Fruit fly (Drosophila melanogaster) whole organism, embryonic: ENCODE measurements around the gene gcm.

Experiments used
- CG12155 ChIP-seq: fragments of 200-800 bp; sonication (Bioruptor generic); optimal IDR thresholded peaks from 3 replicates; lab custom pipeline; 2016; ENCODE audit warnings: missing biosample characterization, missing genetic modification characterization
- CG14710 ChIP-seq: fragments of 200-800 bp; sonication (Bioruptor generic); optimal IDR thresholded peaks from 3 replicates; lab custom pipeline; 2019; ENCODE audit warnings: missing biosample characterization, mild to moderate bottlenecking, missing genetic modification characterization, moderate library complexity
- CG15269 ChIP-seq: fragments of 200-800 bp; sonication (Bioruptor generic); optimal IDR thresholded peaks from 2 replicates; lab custom pipeline; 2018; ENCODE audit warnings: missing biosample characterization, mild to moderate bottlenecking, missing genetic modification characterization, moderate library complexity
- CG15696 ChIP-seq: fragments of 200-800 bp; sonication (Bioruptor generic); optimal IDR thresholded peaks from 2 replicates; lab custom pipeline; 2019; ENCODE audit warnings: missing biosample characterization, mild to moderate bottlenecking, missing genetic modification characterization, moderate library complexity
- CG16779 ChIP-seq: fragments of 200-800 bp; sonication (Bioruptor generic); IDR thresholded peaks from 2 replicates; pipeline ENCODE4 v1.3.6; 2022; ENCODE audit warnings: missing biosample characterization, missing genetic modification characterization
- CG17361 ChIP-seq: fragments of 200-800 bp; sonication (Bioruptor generic); IDR thresholded peaks from 3 replicates; pipeline ENCODE4 v1.3.6; 2022; ENCODE audit warnings: missing biosample characterization, missing genetic modification characterization
- CG17612 ChIP-seq: fragments of 200-800 bp; sonication (Bioruptor generic); IDR thresholded peaks from 2 replicates; pipeline ENCODE4 v1.3.6; 2022; ENCODE audit warnings: missing biosample characterization, missing genetic modification characterization
- CG17802 ChIP-seq: fragments of 200-800 bp; sonication (Bioruptor generic); optimal IDR thresholded peaks from 2 replicates; lab custom pipeline; 2018; ENCODE audit warnings: missing biosample characterization, mild to moderate bottlenecking, missing genetic modification characterization, moderate library complexity
- CG17829 ChIP-seq: fragments of 200-800 bp; optimal IDR thresholded peaks from 2 replicates; lab custom pipeline; 2019; ENCODE audit warnings: missing biosample characterization, mild to moderate bottlenecking, missing genetic modification characterization, moderate library complexity
- CG2120 ChIP-seq: fragments of 200-800 bp; sonication (Bioruptor generic); optimal IDR thresholded peaks from 3 replicates; lab custom pipeline; 2016; ENCODE audit warnings: missing biosample characterization, missing genetic modification characterization
- CG2889 ChIP-seq: fragments of 200-800 bp; sonication (Bioruptor generic); IDR thresholded peaks from 3 replicates; pipeline ENCODE4 v1.3.6; 2022; ENCODE audit warnings: missing biosample characterization, missing genetic modification characterization
- CG4404 ChIP-seq: fragments of 200-800 bp; sonication (Bioruptor generic); IDR thresholded peaks from 2 replicates; pipeline ENCODE4 v1.3.6; 2022; ENCODE audit warnings: missing biosample characterization, missing genetic modification characterization
- CG4707 ChIP-seq: fragments of 200-800 bp; sonication (Bioruptor generic); optimal IDR thresholded peaks from 2 replicates; lab custom pipeline; 2018; ENCODE audit warnings: missing biosample characterization, mild to moderate bottlenecking, missing genetic modification characterization, moderate library complexity
- CG5245 ChIP-seq: fragments of 200-800 bp; sonication (Bioruptor generic); optimal IDR thresholded peaks from 3 replicates; lab custom pipeline; 2016; ENCODE audit warnings: missing biosample characterization, missing genetic modification characterization
- CG6654 ChIP-seq: fragments of 200-800 bp; sonication (Bioruptor generic); optimal IDR thresholded peaks from 2 replicates; lab custom pipeline; 2017; ENCODE audit warnings: missing biosample characterization, mild to moderate bottlenecking, missing genetic modification characterization
- CG7987 ChIP-seq: fragments of 200-800 bp; sonication (Bioruptor generic); optimal IDR thresholded peaks from 2 replicates; lab custom pipeline; 2018; ENCODE audit warnings: missing biosample characterization, mild to moderate bottlenecking, missing genetic modification characterization, moderate library complexity
- CG8359 ChIP-seq: fragments of 200-800 bp; sonication (Bioruptor generic); optimal IDR thresholded peaks from 2 replicates; lab custom pipeline; 2017; ENCODE audit warnings: missing biosample characterization, mild to moderate bottlenecking, missing genetic modification characterization, borderline replicate concordance
- CG8944 ChIP-seq: fragments of 200-800 bp; sonication (Bioruptor generic); optimal IDR thresholded peaks from 3 replicates; lab custom pipeline; 2016; ENCODE audit warnings: missing biosample characterization, missing genetic modification characterization
- CHES-1-like ChIP-seq: fragments of 200-800 bp; sonication (Bioruptor generic); optimal IDR thresholded peaks from 2 replicates; lab custom pipeline; 2016; ENCODE audit warnings: missing biosample characterization, missing genetic modification characterization
- Camta ChIP-seq: fragments of 200-800 bp; sonication (Bioruptor generic); optimal IDR thresholded peaks from 2 replicates; lab custom pipeline; 2016; ENCODE audit warnings: missing biosample characterization, missing genetic modification characterization
- CoRest ChIP-seq: fragments of 200-800 bp; sonication (Bioruptor generic); optimal IDR thresholded peaks from 3 replicates; lab custom pipeline; 2018; ENCODE audit warnings: missing biosample characterization, mild to moderate bottlenecking, missing genetic modification characterization, moderate library complexity
- D19B ChIP-seq: fragments of 200-800 bp; sonication (Bioruptor generic); optimal IDR thresholded peaks from 2 replicates; lab custom pipeline; 2017; ENCODE audit warnings: missing biosample characterization, mild to moderate bottlenecking, missing genetic modification characterization
- Dbx ChIP-seq: fragments of 200-800 bp; sonication (Bioruptor generic); IDR thresholded peaks from 3 replicates; pipeline ENCODE4 v1.3.6; 2022; ENCODE audit warnings: missing biosample characterization, missing genetic modification characterization
- Dll ChIP-seq: fragments of 200-800 bp; sonication (Bioruptor generic); IDR thresholded peaks from 4 replicates; pipeline ENCODE4 v1.3.6; 2022; ENCODE audit warnings: missing biosample characterization, missing genetic modification characterization; ENCODE audit not compliant: partially characterized antibody
- Dref ChIP-seq: fragments of 200-800 bp; sonication (Bioruptor generic); IDR thresholded peaks from 2 replicates; pipeline ENCODE4 v1.3.6; 2022; ENCODE audit warnings: missing biosample characterization, missing genetic modification characterization
- Ets65A ChIP-seq: fragments of 200-800 bp; sonication (Bioruptor generic); peaks from one replicate; lab custom pipeline; 2016; ENCODE audit warnings: missing biosample characterization, missing genetic modification characterization
- H2.0 ChIP-seq: fragments of 200-800 bp; sonication (Bioruptor generic); IDR thresholded peaks from 2 replicates; pipeline ENCODE4 v1.3.6; 2022; ENCODE audit warnings: missing biosample characterization, missing genetic modification characterization
- HLH3B ChIP-seq: fragments of 200-800 bp; sonication (Bioruptor generic); IDR thresholded peaks from 2 replicates; pipeline ENCODE4 v1.3.6; 2022; ENCODE audit warnings: missing biosample characterization, missing genetic modification characterization
- HmgD ChIP-seq: fragments of 200-800 bp; sonication (Bioruptor generic); optimal IDR thresholded peaks from 3 replicates; lab custom pipeline; 2016; ENCODE audit warnings: missing biosample characterization, missing genetic modification characterization
- Hmr ChIP-seq: fragments of 200-800 bp; sonication (Bioruptor generic); optimal IDR thresholded peaks from 3 replicates; lab custom pipeline; 2017; ENCODE audit warnings: mild to moderate bottlenecking, missing biosample characterization, missing genetic modification reagents, missing genetic modification characterization
- Hr3 ChIP-seq: fragments of 200-800 bp; sonication (Bioruptor generic); optimal IDR thresholded peaks from 3 replicates; lab custom pipeline; 2016; ENCODE audit warnings: missing biosample characterization, missing genetic modification characterization
- MESR4 ChIP-seq: fragments of 200-800 bp; sonication (Bioruptor generic); optimal IDR thresholded peaks from 2 replicates; lab custom pipeline; 2018; ENCODE audit warnings: missing biosample characterization, mild to moderate bottlenecking, missing genetic modification characterization, moderate library complexity
- abd-A ChIP-seq: fragments of 200-800 bp; sonication (Bioruptor generic); optimal IDR thresholded peaks from 3 replicates; lab custom pipeline; 2019; ENCODE audit warnings: missing biosample characterization, mild to moderate bottlenecking, missing genetic modification characterization, moderate library complexity
- amos ChIP-seq: fragments of 200-800 bp; sonication (Bioruptor generic); IDR thresholded peaks from 2 replicates; pipeline ENCODE4 v1.3.6; 2022; ENCODE audit warnings: missing biosample characterization, missing genetic modification characterization; ENCODE audit not compliant: partially characterized antibody
- dmrt11E ChIP-seq: fragments of 200-800 bp; sonication (Bioruptor generic); optimal IDR thresholded peaks from 3 replicates; lab custom pipeline; 2018; ENCODE audit warnings: missing biosample characterization, mild to moderate bottlenecking, missing genetic modification characterization, moderate library complexity
- dpn ChIP-seq, 2 experiments: fragments of 200-800 bp; sonication (Bioruptor generic); optimal IDR thresholded peaks; 3 replicates each; lab custom pipeline; 2016; ENCODE audit warnings: missing biosample characterization in 2 of 2, missing genetic modification characterization in 2 of 2
- emc ChIP-seq: fragments of 200-800 bp; sonication (Bioruptor generic); optimal IDR thresholded peaks from 2 replicates; lab custom pipeline; 2016; ENCODE audit warnings: missing biosample characterization, missing genetic modification characterization
- esg ChIP-seq: fragments of 200-800 bp; sonication (Bioruptor generic); conservative IDR thresholded peaks from 2 replicates; pipeline ENCODE4 v1.3.6; 2022; ENCODE audit warnings: missing biosample characterization, missing genetic modification characterization
- eve ChIP-seq, 2 experiments: fragments of >200 bp; optimal IDR thresholded peaks; 2 replicates each; lab custom pipeline; 2017; ENCODE audit warnings: missing biosample characterization in 2 of 2, missing genetic modification characterization in 2 of 2
- fru ChIP-seq: fragments of >200 bp; optimal IDR thresholded peaks from 2 replicates; lab custom pipeline; 2017
- gce ChIP-seq: fragments of 200-800 bp; sonication (Bioruptor generic); IDR thresholded peaks from 3 replicates; pipeline ENCODE4 v1.3.6; 2022; ENCODE audit warnings: missing biosample characterization, missing genetic modification characterization
- gfzf ChIP-seq: fragments of 200-800 bp; sonication (Bioruptor generic); optimal IDR thresholded peaks from 2 replicates; lab custom pipeline; 2016; ENCODE audit warnings: missing biosample characterization, mild to moderate bottlenecking, missing genetic modification characterization, moderate library complexity
- ham ChIP-seq: fragments of 200-800 bp; sonication (Bioruptor generic); IDR thresholded peaks from 2 replicates; pipeline ENCODE4 v1.3.6; 2022; ENCODE audit warnings: missing biosample characterization, missing genetic modification characterization
- lab ChIP-seq: fragments of 200-800 bp; sonication (Bioruptor generic); optimal IDR thresholded peaks from 3 replicates; lab custom pipeline; 2017; ENCODE audit warnings: missing biosample characterization, missing genetic modification characterization, mild to moderate bottlenecking, moderate library complexity, missing genetic modification reagents
- lbe ChIP-seq: fragments of 200-800 bp; sonication (Bioruptor generic); optimal IDR thresholded peaks from 2 replicates; lab custom pipeline; 2016; ENCODE audit warnings: missing biosample characterization, mild to moderate bottlenecking, missing genetic modification characterization
- mld ChIP-seq: fragments of 200-800 bp; sonication (Bioruptor generic); IDR thresholded peaks from 3 replicates; pipeline ENCODE4 v1.3.6; 2022; ENCODE audit warnings: missing biosample characterization, missing genetic modification characterization; ENCODE audit not compliant: partially characterized antibody
- nerfin-1 ChIP-seq: fragments of 200-800 bp; sonication (Bioruptor generic); optimal IDR thresholded peaks from 3 replicates; lab custom pipeline; 2019; ENCODE audit warnings: missing biosample characterization, mild to moderate bottlenecking, missing genetic modification characterization, moderate library complexity
- oc ChIP-seq: fragments of 200-800 bp; sonication (Bioruptor generic); optimal IDR thresholded peaks from 2 replicates; lab custom pipeline; 2018; ENCODE audit warnings: missing biosample characterization, mild to moderate bottlenecking, missing genetic modification characterization, moderate library complexity
- ro ChIP-seq: fragments of 200-800 bp; sonication (Bioruptor generic); IDR thresholded peaks from 2 replicates; pipeline ENCODE4 v1.3.6; 2022; ENCODE audit warnings: missing biosample characterization, missing genetic modification characterization
- sima ChIP-seq: fragments of 200-800 bp; sonication (Bioruptor generic); optimal IDR thresholded peaks from 2 replicates; lab custom pipeline; 2016; ENCODE audit warnings: missing biosample characterization, missing genetic modification characterization
- sna ChIP-seq: fragments of 200-800 bp; sonication (Bioruptor generic); IDR thresholded peaks from 2 replicates; pipeline ENCODE4 v1.3.6; 2022; ENCODE audit warnings: missing biosample characterization, missing genetic modification characterization; ENCODE audit not compliant: partially characterized antibody
- ssp ChIP-seq: fragments of 200-800 bp; sonication (Bioruptor generic); IDR thresholded peaks from 2 replicates; pipeline ENCODE4 v1.3.6; 2022; ENCODE audit warnings: missing biosample characterization, missing genetic modification characterization

gcm gene

dm6 chr2L:9613922-9614321, 32.4 kb upstream of the gcm start (continued):
- TF ChIP-seq nerfin-1 (tag; lab: Kevin White, UChicago), result no peak
- no peak for TF ChIP-seq CG4707 (GFP tag; lab: Kevin White, UChicago)
- no peak for TF ChIP-seq Camta
- peak; percentile 3 for TF ChIP-seq CG15696
- no peak for TF ChIP-seq CG12155 (GFP tag; lab: Kevin White, UChicago)
- TF ChIP-seq CG14710 (tag; lab: Kevin White, UChicago), result peak; percentile 25
- no peak for TF ChIP-seq oc
- TF ChIP-seq Ets65A (GFP tag; lab: Kevin White, UChicago), result no peak
- no peak for TF ChIP-seq ssp (GFP tag; lab: Robert Waterston, UW)
- peak; percentile 48 for TF ChIP-seq lab
- peak; percentile 30 for TF ChIP-seq CG15269 (tag; lab: Kevin White, UChicago)
- TF ChIP-seq CoRest (tag; lab: Kevin White, UChicago), result peak; percentile 30
- TF ChIP-seq lbe (GFP tag; lab: Kevin White, UChicago), result no peak
- no peak for TF ChIP-seq eve (GFP tag; optimal IDR thresholded peaks at IDR 0.05; lab: Kevin White, UChicago)
- no peak for TF ChIP-seq CG17802
- TF ChIP-seq HmgD (GFP tag; lab: Kevin White, UChicago), result no peak
- TF ChIP-seq CG8944 (GFP tag; lab: Kevin White, UChicago), result no peak
- no peak for TF ChIP-seq dpn (GFP tag; optimal IDR thresholded peaks at IDR 0.05; lab: Kevin White, UChicago)
- no peak for TF ChIP-seq ham (GFP tag; lab: Robert Waterston, UW)
- peak; percentile 9 for TF ChIP-seq CG2120 (GFP tag; lab: Kevin White, UChicago)
- TF ChIP-seq D19B (GFP tag; lab: Kevin White, UChicago), result no peak
- TF ChIP-seq CG7987, result no peak
- TF ChIP-seq Hr3 (GFP tag; lab: Kevin White, UChicago), result no peak
- no peak for TF ChIP-seq sima (GFP tag; lab: Kevin White, UChicago)
- TF ChIP-seq HLH3B (GFP tag; lab: Robert Waterston, UW), result peak; percentile 17; the same call in 1 of the 2 replicates
- TF ChIP-seq gfzf (GFP tag; lab: Kevin White, UChicago), result no peak
- TF ChIP-seq dmrt11E (tag; lab: Kevin White, UChicago), result peak; percentile 38
- no peak for TF ChIP-seq CG17612 (GFP tag; lab: Robert Waterston, UW)
- TF ChIP-seq Dref (GFP tag; lab: Robert Waterston, UW), result no peak
- peak; percentile 20 for TF ChIP-seq Hmr
- 0 out of 3 replicates have a peak, but pooled peaks have one; percentile 11 for TF ChIP-seq CG17361
- no peak for TF ChIP-seq fru (lab: Kevin White, UChicago)
- no peak for TF ChIP-seq Dll (GFP tag; lab: Robert Waterston, UW)
- TF ChIP-seq CG6654 (GFP tag; lab: Kevin White, UChicago), result no peak
- TF ChIP-seq gce (GFP tag; lab: Robert Waterston, UW), result no peak
- TF ChIP-seq esg, result no peak
- peak; percentile 11; the same call in 1 of the 2 replicates for TF ChIP-seq H2.0
- no peak for TF ChIP-seq CG16779 (GFP tag; lab: Robert Waterston, UW)
- no peak for TF ChIP-seq emc (GFP tag; lab: Kevin White, UChicago)
- TF ChIP-seq CG4404 (GFP tag; lab: Robert Waterston, UW), result no peak
- TF ChIP-seq Dbx, result peak; percentile 23; the same call in 1 of the 3 replicates
- no peak for TF ChIP-seq CHES-1-like (GFP tag; lab: Kevin White, UChicago)
- no peak for TF ChIP-seq MESR4 (GFP tag; lab: Kevin White, UChicago)
- TF ChIP-seq sna (GFP tag; lab: Robert Waterston, UW), result no peak
- no peak for TF ChIP-seq CG8359 (GFP tag; lab: Kevin White, UChicago)
- no peak for TF ChIP-seq amos (GFP tag; lab: Robert Waterston, UW)
- no peak for TF ChIP-seq ro (GFP tag; lab: Robert Waterston, UW)
- no peak for TF ChIP-seq CG17829
- no peak for TF ChIP-seq CG2889
- no peak for TF ChIP-seq CG5245
- no peak for TF ChIP-seq mld (GFP tag; lab: Robert Waterston, UW)
- TF ChIP-seq abd-A, result no peak
